Fruit fly (Drosophila melanogaster): ENCODE data around the gene PNUTS.

Gene PNUTS

dm6 chr2L:845341-846004 lies 24.8 kb upstream of the PNUTS start (continued):
- peak; percentile 54 for TF ChIP-seq abd-A (tag; optimal IDR thresholded peaks at IDR 0.05)
- peak; percentile 80 for TF ChIP-seq emc (GFP tag; optimal IDR thresholded peaks at IDR 0.05)
- no peak for TF ChIP-seq CG15479 (GFP tag; optimal IDR thresholded peaks at IDR 0.05)
- no peak for TF ChIP-seq pros (GFP tag; optimal IDR thresholded peaks at IDR 0.05)
- peak; percentile 82 for TF ChIP-seq esg (GFP tag; conservative IDR thresholded peaks at IDR 0.05)
- TF ChIP-seq Gug (GFP tag; IDR thresholded peaks at IDR 0.05) = peak; percentile 88; the same call in 3 of the 4 replicates
- peak; percentile 62; the same call in 2 of the 3 replicates for TF ChIP-seq jigr1 (GFP tag; IDR thresholded peaks at IDR 0.05)
- TF ChIP-seq BtbVII (GFP tag; optimal IDR thresholded peaks at IDR 0.05) = peak; percentile 75
- TF ChIP-seq Sin3A (optimal IDR thresholded peaks at IDR 0.05) = no peak
- peak; percentile 83 for TF ChIP-seq CG6765 (GFP tag; optimal IDR thresholded peaks at IDR 0.05)
- peak; percentile 79 to 90 for TF ChIP-seq Hr51 (GFP tag; optimal IDR thresholded peaks at IDR 0.05)
- TF ChIP-seq CG5180 (GFP tag; optimal IDR thresholded peaks at IDR 0.05) = peak; percentile 77
- TF ChIP-seq CG2875 (GFP tag; optimal IDR thresholded peaks at IDR 0.05) = peak; percentile 86
- peak; percentile 83 for TF ChIP-seq CG6175 (GFP tag; IDR thresholded peaks at IDR 0.05)
- TF ChIP-seq CG6791 (GFP tag; IDR thresholded peaks at IDR 0.05; ENCODE audit: partially characterized antibody) = no peak
- TF ChIP-seq CG10654 (GFP tag; optimal IDR thresholded peaks at IDR 0.05) = peak; percentile 80
- peak; percentile 6 for TF ChIP-seq Spps (tag; optimal IDR thresholded peaks at IDR 0.05)
- TF ChIP-seq CG6854 (GFP tag; optimal IDR thresholded peaks at IDR 0.05) = peak; percentile 58
- peak; percentile 78 for TF ChIP-seq gcm2 (GFP tag; optimal IDR thresholded peaks at IDR 0.05)
- TF ChIP-seq bsh (GFP tag; optimal IDR thresholded peaks at IDR 0.05) = peak; percentile 67 to 87
- no peak for TF ChIP-seq stwl (tag; optimal IDR thresholded peaks at IDR 0.05)
- TF ChIP-seq chif (GFP tag; optimal IDR thresholded peaks at IDR 0.05) = peak; percentile 85 to 87
- no peak for TF ChIP-seq tll (GFP tag; optimal IDR thresholded peaks at IDR 0.05)
- peak; percentile 73 for TF ChIP-seq CG8388 (GFP tag; optimal IDR thresholded peaks at IDR 0.05)
- no peak for TF ChIP-seq kni (GFP tag; optimal IDR thresholded peaks at IDR 0.05)
- peak; percentile 72 for TF ChIP-seq Chrac-16 (GFP tag; optimal IDR thresholded peaks at IDR 0.05)
- TF ChIP-seq vfl (GFP tag; optimal IDR thresholded peaks at IDR 0.05) = peak; percentile 54
- TF ChIP-seq sug (tag; optimal IDR thresholded peaks at IDR 0.05) = peak; percentile 75
- no peak for TF ChIP-seq knrl (GFP tag; IDR thresholded peaks at IDR 0.05; ENCODE audit: partially characterized antibody)
- peak; percentile 56 for TF ChIP-seq kah (GFP tag; optimal IDR thresholded peaks at IDR 0.05)
- peak; percentile 91 for TF ChIP-seq ase (GFP tag; IDR thresholded peaks at IDR 0.05)
- peak; percentile 48 for TF ChIP-seq cato (GFP tag; optimal IDR thresholded peaks at IDR 0.05; ENCODE audit: borderline replicate concordance)
- peak; percentile 98 for TF ChIP-seq Ets65A (GFP tag)
- peak; percentile 77 for TF ChIP-seq Nf-YC (tag; optimal IDR thresholded peaks at IDR 0.05)
- TF ChIP-seq pzg (GFP tag; optimal IDR thresholded peaks at IDR 0.05) = peak; percentile 6
- no peak for TF ChIP-seq tup (GFP tag; optimal IDR thresholded peaks at IDR 0.05)
- peak; percentile 89 for TF ChIP-seq unpg (GFP tag; optimal IDR thresholded peaks at IDR 0.05)
- no peak for TF ChIP-seq prd (optimal IDR thresholded peaks at IDR 0.05)
- TF ChIP-seq prd (GFP tag; IDR thresholded peaks at IDR 0.05) = peak; percentile 91
- TF ChIP-seq nerfin-2 (GFP tag; IDR thresholded peaks at IDR 0.05; ENCODE audit: partially characterized antibody) = no peak
- peak; percentile 62 for TF ChIP-seq Max (GFP tag; optimal IDR thresholded peaks at IDR 0.05)
- peak; percentile 57 for TF ChIP-seq sd (tag; optimal IDR thresholded peaks at IDR 0.05)
- peak; percentile 69 for TF ChIP-seq klu (GFP tag; IDR thresholded peaks at IDR 0.05)
- TF ChIP-seq CG7963 (GFP tag; IDR thresholded peaks at IDR 0.05; ENCODE audit: partially characterized antibody) = no peak
- peak; percentile 85 for TF ChIP-seq CG4730 (GFP tag; IDR thresholded peaks at IDR 0.05)
- peak; percentile 95 for TF ChIP-seq CG12769 (tag; optimal IDR thresholded peaks at IDR 0.05)
- peak; percentile 84 for TF ChIP-seq al (GFP tag; IDR thresholded peaks at IDR 0.05)
- peak; percentile 87 for TF ChIP-seq CG1792 (GFP tag; optimal IDR thresholded peaks at IDR 0.05)
- TF ChIP-seq CG7839 (tag; optimal IDR thresholded peaks at IDR 0.05) = peak; percentile 90

All from whole organism, embryonic.